Fruit fly (Drosophila melanogaster) whole organism, embryonic: ENCODE data around the gene TfAP-2.

ENCODE experiments used
- Asciz ChIP-seq: fragments of 200-800 bp; sonication (Bioruptor generic); optimal IDR thresholded peaks from 2 replicates; lab custom pipeline; 2017; ENCODE audit warnings: missing biosample characterization, mild to moderate bottlenecking, missing genetic modification characterization, missing genetic modification reagents
- B-H1 ChIP-seq: fragments of 200-800 bp; sonication (Bioruptor generic); IDR thresholded peaks from 3 replicates; pipeline ENCODE4 v1.3.6; 2022; ENCODE audit warnings: missing biosample characterization, missing genetic modification characterization
- CG10267 ChIP-seq: fragments of 200-800 bp; sonication (Bioruptor generic); optimal IDR thresholded peaks from 2 replicates; lab custom pipeline; 2018; ENCODE audit warnings: missing biosample characterization, mild to moderate bottlenecking, missing genetic modification characterization, moderate library complexity
- CG10979 ChIP-seq: fragments of 200-800 bp; sonication (Bioruptor generic); optimal IDR thresholded peaks from 2 replicates; lab custom pipeline; 2018; ENCODE audit warnings: missing biosample characterization, mild to moderate bottlenecking, missing genetic modification characterization, moderate library complexity
- CG11504 ChIP-seq: fragments of 200-800 bp; sonication (Bioruptor generic); optimal IDR thresholded peaks from 3 replicates; lab custom pipeline; 2019; ENCODE audit warnings: missing biosample characterization, mild to moderate bottlenecking, missing genetic modification characterization, moderate library complexity
- CG1529 ChIP-seq: fragments of 200-800 bp; sonication (Bioruptor generic); optimal IDR thresholded peaks from 3 replicates; lab custom pipeline; 2018; ENCODE audit warnings: missing biosample characterization, missing genetic modification characterization
- CG17829 ChIP-seq: fragments of 200-800 bp; optimal IDR thresholded peaks from 2 replicates; lab custom pipeline; 2019; ENCODE audit warnings: missing biosample characterization, mild to moderate bottlenecking, missing genetic modification characterization, moderate library complexity
- CG2120 ChIP-seq: fragments of 200-800 bp; sonication (Bioruptor generic); optimal IDR thresholded peaks from 3 replicates; lab custom pipeline; 2016; ENCODE audit warnings: missing biosample characterization, missing genetic modification characterization
- CG3163 ChIP-seq: fragments of 200-800 bp; sonication (Bioruptor generic); optimal IDR thresholded peaks from 3 replicates; lab custom pipeline; 2016; ENCODE audit warnings: missing biosample characterization, missing genetic modification characterization
- CG3847 ChIP-seq: fragments of 200-800 bp; sonication (Bioruptor generic); IDR thresholded peaks from 2 replicates; pipeline ENCODE4 v1.3.6; 2022; ENCODE audit warnings: missing biosample characterization, missing genetic modification characterization
- CG3995 ChIP-seq: fragments of 200-800 bp; sonication (Bioruptor generic); optimal IDR thresholded peaks from 3 replicates; lab custom pipeline; 2016; ENCODE audit warnings: missing biosample characterization, missing genetic modification characterization
- CG4360 ChIP-seq: fragments of 200-800 bp; sonication (Bioruptor generic); IDR thresholded peaks from 2 replicates; pipeline ENCODE4 v1.3.6; 2022; ENCODE audit warnings: missing biosample characterization, missing genetic modification characterization
- CG6765 ChIP-seq: fragments of 200-800 bp; sonication (Bioruptor generic); optimal IDR thresholded peaks from 3 replicates; lab custom pipeline; 2017; ENCODE audit warnings: missing biosample characterization, mild to moderate bottlenecking, missing genetic modification characterization
- CG7357 ChIP-seq: fragments of 200-800 bp; sonication (Bioruptor generic); IDR thresholded peaks from 3 replicates; pipeline ENCODE4 v1.3.6; 2022; ENCODE audit warnings: missing biosample characterization, missing genetic modification characterization
- CG7928 ChIP-seq: fragments of 200-800 bp; sonication (Bioruptor generic); optimal IDR thresholded peaks from 2 replicates; lab custom pipeline; 2017; ENCODE audit warnings: missing biosample characterization, mild to moderate bottlenecking, missing genetic modification characterization
- CG8924 ChIP-seq: fragments of 200-800 bp; optimal IDR thresholded peaks from 3 replicates; lab custom pipeline; 2019; ENCODE audit warnings: missing biosample characterization, mild to moderate bottlenecking, missing genetic modification characterization, moderate library complexity
- CG9797 ChIP-seq: fragments of 200-800 bp; sonication (Bioruptor generic); optimal IDR thresholded peaks from 3 replicates; lab custom pipeline; 2018; ENCODE audit warnings: missing biosample characterization, mild to moderate bottlenecking, missing genetic modification characterization
- CG9817 ChIP-seq: fragments of 200-800 bp; sonication (Bioruptor generic); optimal IDR thresholded peaks from 2 replicates; lab custom pipeline; 2018; ENCODE audit warnings: missing biosample characterization, mild to moderate bottlenecking, missing genetic modification characterization, moderate library complexity
- CG9932 ChIP-seq: fragments of 200-800 bp; sonication (Bioruptor generic); IDR thresholded peaks from 2 replicates; pipeline ENCODE4 v1.3.6; 2022; ENCODE audit warnings: missing biosample characterization, missing genetic modification characterization
- CHES-1-like ChIP-seq: fragments of 200-800 bp; sonication (Bioruptor generic); optimal IDR thresholded peaks from 2 replicates; lab custom pipeline; 2016; ENCODE audit warnings: missing biosample characterization, missing genetic modification characterization
- Dp ChIP-seq: fragments of 200-800 bp; sonication (Bioruptor generic); optimal IDR thresholded peaks from 2 replicates; lab custom pipeline; 2018; ENCODE audit warnings: missing biosample characterization, mild to moderate bottlenecking, missing genetic modification characterization, moderate library complexity
- E2f2 ChIP-seq: fragments of 200-800 bp; sonication (Bioruptor generic); IDR thresholded peaks from 2 replicates; pipeline ENCODE4 v1.3.6; 2022; ENCODE audit warnings: missing biosample characterization, missing genetic modification characterization
- Eip74EF ChIP-seq, 2 experiments: fragments of 200-800 bp in 1 of 2; fragments of >200 bp in 1 of 2; sonication (Bioruptor generic) in 1 of 2; optimal IDR thresholded peaks; 2 replicates each; lab custom pipeline; 2017 to 2019; ENCODE audit warnings: missing biosample characterization in 2 of 2, missing genetic modification characterization in 2 of 2, mild to moderate bottlenecking in 1 of 2, moderate library complexity in 1 of 2
- Fer1 ChIP-seq: fragments of 200-800 bp; sonication (Bioruptor generic); optimal IDR thresholded peaks from 2 replicates; lab custom pipeline; 2017; ENCODE audit warnings: missing biosample characterization, mild to moderate bottlenecking, missing genetic modification characterization
- HmgZ ChIP-seq: fragments of 200-800 bp; sonication (Bioruptor generic); optimal IDR thresholded peaks from 2 replicates; lab custom pipeline; 2018; ENCODE audit warnings: missing biosample characterization, mild to moderate bottlenecking, missing genetic modification characterization
- Hmx ChIP-seq: fragments of 200-800 bp; sonication (Bioruptor generic); optimal IDR thresholded peaks from 2 replicates; lab custom pipeline; 2016; ENCODE audit warnings: missing biosample characterization, missing genetic modification characterization
- Hsf ChIP-seq: fragments of 200-800 bp; sonication (Bioruptor generic); optimal IDR thresholded peaks from 3 replicates; lab custom pipeline; 2016; ENCODE audit warnings: missing biosample characterization, missing genetic modification characterization
- Lhr ChIP-seq: fragments of 200-800 bp; sonication (Bioruptor generic); optimal IDR thresholded peaks from 3 replicates; lab custom pipeline; 2017; ENCODE audit warnings: mild to moderate bottlenecking, missing biosample characterization, missing genetic modification reagents, missing genetic modification characterization
- MBD-R2 ChIP-seq: fragments of 200-800 bp; sonication (Bioruptor generic); IDR thresholded peaks from 2 replicates; pipeline ENCODE4 v1.3.6; 2022; ENCODE audit warnings: missing biosample characterization, missing genetic modification characterization
- MESR4 ChIP-seq: fragments of 200-800 bp; sonication (Bioruptor generic); optimal IDR thresholded peaks from 2 replicates; lab custom pipeline; 2018; ENCODE audit warnings: missing biosample characterization, mild to moderate bottlenecking, missing genetic modification characterization, moderate library complexity
- Max ChIP-seq: fragments of 200-800 bp; sonication (Bioruptor generic); optimal IDR thresholded peaks from 2 replicates; lab custom pipeline; 2016; ENCODE audit warnings: missing biosample characterization, mild to moderate bottlenecking, missing genetic modification characterization
- Myb ChIP-seq: fragments of 200-800 bp; sonication (Bioruptor generic); optimal IDR thresholded peaks from 2 replicates; lab custom pipeline; 2016; ENCODE audit warnings: missing biosample characterization, missing genetic modification characterization
- Oaz ChIP-seq: fragments of 200-800 bp; sonication (Bioruptor generic); IDR thresholded peaks from 2 replicates; pipeline ENCODE4 v1.3.6; 2022; ENCODE audit warnings: missing biosample characterization, missing genetic modification characterization
- Opbp ChIP-seq: fragments of 200-800 bp; sonication (Bioruptor generic); IDR thresholded peaks from 3 replicates; pipeline ENCODE4 v1.3.6; 2022; ENCODE audit warnings: missing biosample characterization, missing genetic modification characterization; ENCODE audit not compliant: partially characterized antibody
- Side ChIP-seq: fragments of 200-800 bp; sonication (Bioruptor generic); optimal IDR thresholded peaks from 2 replicates; lab custom pipeline; 2016; ENCODE audit warnings: missing biosample characterization, missing genetic modification characterization
- Sry-δ ChIP-seq: fragments of 200-800 bp; sonication (Bioruptor generic); optimal IDR thresholded peaks from 2 replicates; lab custom pipeline; 2016; ENCODE audit warnings: missing biosample characterization, missing genetic modification characterization
- Ssrp ChIP-seq: fragments of 200-800 bp; sonication (Bioruptor generic); optimal IDR thresholded peaks from 2 replicates; lab custom pipeline; 2018; ENCODE audit warnings: missing biosample characterization, mild to moderate bottlenecking, missing genetic modification characterization, moderate library complexity
- amos ChIP-seq: fragments of 200-800 bp; sonication (Bioruptor generic); IDR thresholded peaks from 2 replicates; pipeline ENCODE4 v1.3.6; 2022; ENCODE audit warnings: missing biosample characterization, missing genetic modification characterization; ENCODE audit not compliant: partially characterized antibody
- dati ChIP-seq: fragments of 200-800 bp; sonication (Bioruptor generic); IDR thresholded peaks from 2 replicates; pipeline ENCODE4 v1.3.6; 2022; ENCODE audit warnings: missing biosample characterization, missing genetic modification characterization
- dmrt11E ChIP-seq: fragments of 200-800 bp; sonication (Bioruptor generic); optimal IDR thresholded peaks from 3 replicates; lab custom pipeline; 2018; ENCODE audit warnings: missing biosample characterization, mild to moderate bottlenecking, missing genetic modification characterization, moderate library complexity
- dysf ChIP-seq: fragments of 200-800 bp; sonication (Bioruptor generic); IDR thresholded peaks from 3 replicates; pipeline ENCODE4 v1.3.6; 2022; ENCODE audit warnings: missing biosample characterization, missing genetic modification characterization
- jigr1 ChIP-seq: fragments of 200-800 bp; sonication (Bioruptor generic); IDR thresholded peaks from 3 replicates; pipeline ENCODE4 v1.3.6; 2022; ENCODE audit warnings: missing biosample characterization, missing genetic modification characterization
- mam ChIP-seq: fragments of 200-800 bp; sonication (Bioruptor generic); optimal IDR thresholded peaks from 3 replicates; lab custom pipeline; 2016; ENCODE audit warnings: missing biosample characterization, missing genetic modification characterization
- phol ChIP-seq: fragments of 200-800 bp; sonication (Bioruptor generic); optimal IDR thresholded peaks from 3 replicates; lab custom pipeline; 2018; ENCODE audit warnings: missing biosample characterization, mild to moderate bottlenecking, missing genetic modification characterization, moderate library complexity
- pzg ChIP-seq: fragments of 200-800 bp; sonication (Bioruptor generic); optimal IDR thresholded peaks from 3 replicates; lab custom pipeline; 2018; ENCODE audit warnings: missing biosample characterization, mild to moderate bottlenecking, missing genetic modification characterization, moderate library complexity
- row ChIP-seq: fragments of 200-800 bp; sonication (Bioruptor generic); IDR thresholded peaks from 3 replicates; pipeline ENCODE4 v1.3.6; 2022; ENCODE audit warnings: missing biosample characterization, missing genetic modification characterization
- ssp ChIP-seq: fragments of 200-800 bp; sonication (Bioruptor generic); IDR thresholded peaks from 2 replicates; pipeline ENCODE4 v1.3.6; 2022; ENCODE audit warnings: missing biosample characterization, missing genetic modification characterization
- stwl ChIP-seq: fragments of 200-800 bp; sonication (Bioruptor generic); optimal IDR thresholded peaks from 3 replicates; lab custom pipeline; 2018; ENCODE audit warnings: missing biosample characterization, mild to moderate bottlenecking, missing genetic modification characterization, moderate library complexity
- ttk ChIP-seq: fragments of 200-800 bp; sonication (Bioruptor generic); IDR thresholded peaks from 2 replicates; pipeline ENCODE4 v2.1.2; 2022; ENCODE audit warnings: missing biosample characterization, missing genetic modification characterization
- unc-4 ChIP-seq: fragments of 200-800 bp; sonication (Bioruptor generic); IDR thresholded peaks from 2 replicates; pipeline ENCODE4 v1.3.6; 2022; ENCODE audit warnings: missing biosample characterization, missing genetic modification characterization; ENCODE audit not compliant: partially characterized antibody
- yki ChIP-seq: fragments of >200 bp; optimal IDR thresholded peaks from 3 replicates; lab custom pipeline; 2018

The TfAP-2 gene

dm6 chr3L:21634152-21634689, 47.6 kb downstream of the TfAP-2 start, which contains the start of gene MED1 (continued):
- TF ChIP-seq ttk (GFP tag; lab: Robert Waterston, UW) (no peak), Hmx (GFP tag; lab: Kevin White, UChicago) (no peak), dysf (GFP tag; lab: Robert Waterston, UW) (peak; percentile 36; the same call in 1 of the 3 replicates), CG9797 (GFP tag; lab: Kevin White, UChicago) (peak; percentile 73), CG17829 (peak; percentile 30), Myb (GFP tag; lab: Kevin White, UChicago) (peak; percentile 18), CG6765 (no peak), phol (peak; percentile 99), jigr1 (GFP tag; lab: Robert Waterston, UW) (peak; percentile 33; the same call in 1 of the 3 replicates), yki (lab: Kevin White, UChicago) (no peak), Oaz (GFP tag; lab: Robert Waterston, UW) (no peak), Ssrp (tag; lab: Kevin White, UChicago) (peak; percentile 22), CG8924 (no peak), Dp (GFP tag; lab: Kevin White, UChicago) (peak; percentile 14), CG10267 (tag; lab: Kevin White, UChicago) (no peak), Fer1 (GFP tag; lab: Kevin White, UChicago) (no peak), CG4360 (GFP tag; lab: Robert Waterston, UW) (no peak), mam (GFP tag; lab: Kevin White, UChicago) (peak; percentile 6), dmrt11E (peak; percentile 5), unc-4 (GFP tag; lab: Robert Waterston, UW) (no peak), Sry-δ (peak; percentile 26), CG3847 (peak; percentile 40), CG7357 (GFP tag; lab: Robert Waterston, UW) (peak; percentile 93), stwl (peak; percentile 71), CG10979 (tag; lab: Kevin White, UChicago) (peak; percentile 0), pzg (GFP tag; lab: Kevin White, UChicago) (peak; percentile 71), CHES-1-like (GFP tag; lab: Kevin White, UChicago) (peak; percentile 64), MESR4 (GFP tag; lab: Kevin White, UChicago) (peak; percentile 89), CG9817 (tag; lab: Kevin White, UChicago) (peak; percentile 24), Eip74EF (GFP tag; optimal IDR thresholded peaks at IDR 0.05; lab: Kevin White, UChicago) (no peak), MBD-R2 (peak; percentile 57), Opbp (GFP tag; lab: Robert Waterston, UW) (0 out of 3 replicates have a peak, but pooled peaks have one; percentile 14), E2f2 (peak; percentile 31; the same call in 1 of the 2 replicates), CG9932 (GFP tag; lab: Robert Waterston, UW) (no peak), CG1529 (no peak), CG3995 (GFP tag; lab: Kevin White, UChicago) (peak; percentile 21), B-H1 (GFP tag; lab: Robert Waterston, UW) (no peak), CG11504 (tag; lab: Kevin White, UChicago) (no peak), row (GFP tag; lab: Robert Waterston, UW) (peak; percentile 74), CG2120 (GFP tag; lab: Kevin White, UChicago) (peak; percentile 3), Lhr (peak; percentile 17), Asciz (GFP tag; lab: Kevin White, UChicago) (no peak), CG7928 (GFP tag; lab: Kevin White, UChicago) (no peak), Side (GFP tag; lab: Kevin White, UChicago) (no peak), HmgZ (tag; lab: Kevin White, UChicago) (peak; percentile 23), ssp (GFP tag; lab: Robert Waterston, UW) (peak; percentile 93), dati (no peak), Hsf (peak; percentile 2), amos (GFP tag; lab: Robert Waterston, UW) (no peak), CG3163 (GFP tag; lab: Kevin White, UChicago) (no peak), Max (GFP tag; lab: Kevin White, UChicago) (no peak)
